Worm (Caenorhabditis elegans) whole organism, mixed stage, embryonic: ENCODE data around the gene hum-5.

Experiments
- ceh-43 ChIP-seq: fragments of 200-800 bp; sonication (Bioruptor generic); optimal IDR thresholded peaks from 2 replicates; lab custom pipeline; 2018; ENCODE audit warnings: mild to moderate bottlenecking, missing genetic modification characterization, moderate library complexity, missing compliant biosample characterization
- cnd-1 ChIP-seq: fragments of 200-800 bp; sonication (Bioruptor generic); optimal IDR thresholded peaks from 2 replicates; lab custom pipeline; 2018; ENCODE audit warnings: mild to moderate bottlenecking, missing genetic modification characterization, missing compliant biosample characterization
- elt-3 ChIP-seq: fragments of 150-350 bp; optimal IDR thresholded peaks from 2 replicates; lab custom pipeline; 2014; ENCODE audit warnings: missing biosample characterization, missing genetic modification characterization
- lsy-2 ChIP-seq: fragments of 150-350 bp; optimal IDR thresholded peaks from 2 replicates; lab custom pipeline; 2014; ENCODE audit warnings: missing biosample characterization, missing genetic modification characterization
- mep-1 ChIP-seq: fragments of 150-350 bp; optimal IDR thresholded peaks from 2 replicates; lab custom pipeline; 2017; ENCODE audit warnings: missing biosample characterization, missing genetic modification reagents, missing genetic modification characterization, inconsistent platforms
- nhr-237 ChIP-seq: fragments of 150-350 bp; optimal IDR thresholded peaks from 2 replicates; lab custom pipeline; 2014; ENCODE audit warnings: missing biosample characterization, missing genetic modification characterization
- pha-4 ChIP-seq: fragments of 150-350 bp; optimal IDR thresholded peaks from 2 replicates; lab custom pipeline; 2018; ENCODE audit warnings: missing biosample characterization, missing genetic modification reagents, missing genetic modification characterization
- unc-39 ChIP-seq: fragments of 150-350 bp; optimal IDR thresholded peaks from 2 replicates; lab custom pipeline; 2014; ENCODE audit warnings: missing biosample characterization, missing genetic modification characterization
- unc-62 ChIP-seq: fragments of 150-350 bp; optimal IDR thresholded peaks from 2 replicates; lab custom pipeline; 2014; ENCODE audit warnings: missing biosample characterization, missing genetic modification reagents, missing genetic modification characterization

DNA sequence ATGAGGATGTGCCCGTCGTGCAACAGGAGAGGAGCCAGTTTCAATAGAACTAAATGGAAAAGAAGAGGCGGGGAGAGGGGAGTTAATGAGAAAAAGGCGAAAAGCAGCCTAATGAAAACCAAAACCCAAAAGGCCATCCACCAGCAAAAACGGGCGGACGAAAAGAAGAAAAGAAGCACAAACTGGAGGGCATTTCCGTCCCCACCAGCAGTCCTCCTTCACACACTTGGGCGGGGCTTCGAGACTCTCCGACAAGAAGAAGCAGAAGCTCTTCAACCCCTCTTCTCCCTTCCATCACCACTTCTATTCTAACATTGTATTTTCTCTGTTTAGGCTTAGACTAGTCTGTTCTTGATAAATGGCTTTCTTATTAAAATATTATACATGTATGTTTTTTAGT lies 31.5 kb upstream of the hum-5 start:
- TF ChIP-seq nhr-237 (no peak), cnd-1 (tag; lab: Kevin White, UChicago) (no peak), mep-1 (tag; lab: Kevin White, UChicago) (no peak), pha-4 (no peak), unc-39 (tag; lab: Kevin White, UChicago) (no peak), ceh-43 (GFP tag; lab: Kevin White, UChicago) (no peak), unc-62 (GFP tag; lab: Kevin White, UChicago) (no peak), elt-3 (tag; lab: Kevin White, UChicago) (no peak), lsy-2 (no peak)
